Fruit fly (Drosophila melanogaster) whole organism, embryonic: ENCODE results near the gene tws.

Source experiments
- Bdp1 ChIP-seq: fragments of 200-800 bp; sonication (Bioruptor generic); optimal IDR thresholded peaks from 3 replicates; lab custom pipeline; 2016; ENCODE audit warnings: missing biosample characterization, missing genetic modification characterization
- Bgb ChIP-seq: fragments of 200-800 bp; sonication (Bioruptor generic); IDR thresholded peaks from 2 replicates; pipeline ENCODE4 v1.3.6; 2022; ENCODE audit warnings: missing biosample characterization, missing genetic modification characterization; ENCODE audit not compliant: partially characterized antibody
- CG13775 ChIP-seq: fragments of 200-800 bp; sonication (Bioruptor generic); optimal IDR thresholded peaks from 3 replicates; lab custom pipeline; 2017; ENCODE audit warnings: missing biosample characterization, mild to moderate bottlenecking, missing genetic modification characterization
- CG16813 ChIP-seq: fragments of 200-800 bp; sonication (Bioruptor generic); IDR thresholded peaks from 3 replicates; pipeline ENCODE4 v1.3.6; 2022; ENCODE audit warnings: missing biosample characterization, missing genetic modification characterization; ENCODE audit not compliant: partially characterized antibody
- CG17359 ChIP-seq: fragments of 200-800 bp; sonication (Bioruptor generic); optimal IDR thresholded peaks from 3 replicates; lab custom pipeline; 2018; ENCODE audit warnings: missing biosample characterization, mild to moderate bottlenecking, missing genetic modification characterization, moderate library complexity
- CG18619 ChIP-seq: fragments of 200-800 bp; sonication (Bioruptor generic); optimal IDR thresholded peaks from 3 replicates; lab custom pipeline; 2017; ENCODE audit warnings: missing biosample characterization, mild to moderate bottlenecking, missing genetic modification characterization
- CG2199 ChIP-seq: fragments of 200-800 bp; sonication (Bioruptor generic); IDR thresholded peaks from 3 replicates; pipeline ENCODE4 v1.3.6; 2022; ENCODE audit warnings: missing biosample characterization, missing genetic modification characterization
- CG32767 ChIP-seq: fragments of 200-800 bp; sonication (Bioruptor generic); IDR thresholded peaks from 2 replicates; pipeline ENCODE4 v1.3.6; 2022; ENCODE audit warnings: missing biosample characterization, missing genetic modification characterization
- CG4360 ChIP-seq: fragments of 200-800 bp; sonication (Bioruptor generic); IDR thresholded peaks from 2 replicates; pipeline ENCODE4 v1.3.6; 2022; ENCODE audit warnings: missing biosample characterization, missing genetic modification characterization
- CG4730 ChIP-seq: fragments of 200-800 bp; sonication (Bioruptor generic); IDR thresholded peaks from 2 replicates; pipeline ENCODE4 v1.3.6; 2022; ENCODE audit warnings: missing biosample characterization, missing genetic modification characterization
- CG7556 ChIP-seq: fragments of 200-800 bp; sonication (Bioruptor generic); optimal IDR thresholded peaks from 2 replicates; lab custom pipeline; 2017; ENCODE audit warnings: missing biosample characterization, mild to moderate bottlenecking, missing genetic modification characterization
- CG8388 ChIP-seq: fragments of 200-800 bp; sonication (Bioruptor generic); optimal IDR thresholded peaks from 2 replicates; lab custom pipeline; 2019; ENCODE audit warnings: missing biosample characterization, mild to moderate bottlenecking, missing genetic modification characterization, moderate library complexity
- CG8924 ChIP-seq: fragments of 200-800 bp; optimal IDR thresholded peaks from 3 replicates; lab custom pipeline; 2019; ENCODE audit warnings: missing biosample characterization, mild to moderate bottlenecking, missing genetic modification characterization, moderate library complexity
- CG9932 ChIP-seq: fragments of 200-800 bp; sonication (Bioruptor generic); IDR thresholded peaks from 2 replicates; pipeline ENCODE4 v1.3.6; 2022; ENCODE audit warnings: missing biosample characterization, missing genetic modification characterization
- Dad ChIP-seq: fragments of 200-800 bp; sonication (Bioruptor generic); optimal IDR thresholded peaks from 3 replicates; lab custom pipeline; 2016; ENCODE audit warnings: missing biosample characterization, missing genetic modification characterization
- Dip2 ChIP-seq: fragments of 200-800 bp; sonication (Bioruptor generic); IDR thresholded peaks from 2 replicates; pipeline ENCODE4 v1.3.6; 2022; ENCODE audit warnings: missing biosample characterization, missing genetic modification characterization
- H2.0 ChIP-seq: fragments of 200-800 bp; sonication (Bioruptor generic); IDR thresholded peaks from 2 replicates; pipeline ENCODE4 v1.3.6; 2022; ENCODE audit warnings: missing biosample characterization, missing genetic modification characterization
- HLH54F ChIP-seq: fragments of 200-800 bp; sonication (Bioruptor generic); optimal IDR thresholded peaks from 3 replicates; lab custom pipeline; 2016; ENCODE audit warnings: missing biosample characterization, missing genetic modification characterization
- Jarid2 ChIP-seq: fragments of 200-800 bp; sonication (Bioruptor generic); optimal IDR thresholded peaks from 3 replicates; lab custom pipeline; 2017; ENCODE audit warnings: mild to moderate bottlenecking, missing biosample characterization, missing genetic modification reagents, missing genetic modification characterization
- Neu2 ChIP-seq: fragments of 200-800 bp; sonication (Bioruptor generic); optimal IDR thresholded peaks from 3 replicates; lab custom pipeline; 2016; ENCODE audit warnings: missing biosample characterization, missing genetic modification characterization, borderline replicate concordance
- NfI ChIP-seq: fragments of 200-800 bp; sonication (Bioruptor generic); optimal IDR thresholded peaks from 3 replicates; lab custom pipeline; 2018; ENCODE audit warnings: missing biosample characterization, mild to moderate bottlenecking, missing genetic modification characterization, moderate library complexity
- Oli ChIP-seq: fragments of 200-800 bp; sonication (Bioruptor generic); optimal IDR thresholded peaks from 2 replicates; lab custom pipeline; 2018; ENCODE audit warnings: missing biosample characterization, mild to moderate bottlenecking, missing genetic modification characterization, moderate library complexity
- Scr ChIP-seq: fragments of 200-800 bp; sonication (Bioruptor generic); IDR thresholded peaks from 2 replicates; pipeline ENCODE4 v1.3.6; 2022; ENCODE audit warnings: missing biosample characterization, missing genetic modification characterization; ENCODE audit not compliant: partially characterized antibody
- Sox100B ChIP-seq: fragments of 200-800 bp; sonication (Bioruptor generic); optimal IDR thresholded peaks from 3 replicates; lab custom pipeline; 2018; ENCODE audit warnings: missing biosample characterization, mild to moderate bottlenecking, missing genetic modification characterization
- ab ChIP-seq: fragments of 200-800 bp; sonication (Bioruptor generic); optimal IDR thresholded peaks from 2 replicates; lab custom pipeline; 2016; ENCODE audit warnings: missing biosample characterization, missing genetic modification characterization
- abd-A ChIP-seq: fragments of 200-800 bp; sonication (Bioruptor generic); optimal IDR thresholded peaks from 3 replicates; lab custom pipeline; 2019; ENCODE audit warnings: missing biosample characterization, mild to moderate bottlenecking, missing genetic modification characterization, moderate library complexity
- ato ChIP-seq: fragments of 200-800 bp; sonication (Bioruptor generic); IDR thresholded peaks from 2 replicates; pipeline ENCODE4 v1.3.6; 2022; ENCODE audit warnings: missing biosample characterization, missing genetic modification characterization; ENCODE audit not compliant: partially characterized antibody
- cad ChIP-seq: fragments of >200 bp; optimal IDR thresholded peaks from 2 replicates; lab custom pipeline; 2017; ENCODE audit warnings: missing biosample characterization, missing genetic modification characterization
- cg ChIP-seq: fragments of 200-800 bp; sonication (Bioruptor generic); optimal IDR thresholded peaks from 3 replicates; lab custom pipeline; 2019; ENCODE audit warnings: missing biosample characterization, mild to moderate bottlenecking, missing genetic modification characterization, moderate library complexity
- dimm ChIP-seq: fragments of 200-800 bp; sonication (Bioruptor generic); IDR thresholded peaks from 2 replicates; pipeline ENCODE4 v1.3.6; 2022; ENCODE audit warnings: missing biosample characterization, missing genetic modification characterization
- dmrt99B ChIP-seq: fragments of 200-800 bp; sonication (Bioruptor generic); optimal IDR thresholded peaks from 2 replicates; lab custom pipeline; 2018; ENCODE audit warnings: missing biosample characterization, mild to moderate bottlenecking, missing genetic modification characterization, moderate library complexity
- fd102C ChIP-seq: fragments of 200-800 bp; sonication (Bioruptor generic); optimal IDR thresholded peaks from 2 replicates; lab custom pipeline; 2018; ENCODE audit warnings: missing biosample characterization, mild to moderate bottlenecking, missing genetic modification characterization, moderate library complexity
- fd64A ChIP-seq: fragments of 200-800 bp; sonication (Bioruptor generic); optimal IDR thresholded peaks from 3 replicates; lab custom pipeline; 2018; ENCODE audit warnings: missing biosample characterization, mild to moderate bottlenecking, missing genetic modification characterization
- ftz-f1 ChIP-seq: fragments of 200-800 bp; sonication (Bioruptor generic); optimal IDR thresholded peaks from 2 replicates; lab custom pipeline; 2016; ENCODE audit warnings: missing biosample characterization, missing genetic modification characterization
- gcm ChIP-seq: fragments of 200-800 bp; sonication (Bioruptor generic); optimal IDR thresholded peaks from 2 replicates; lab custom pipeline; 2019; ENCODE audit warnings: missing biosample characterization, mild to moderate bottlenecking, missing genetic modification characterization, moderate library complexity
- ham ChIP-seq: fragments of 200-800 bp; sonication (Bioruptor generic); IDR thresholded peaks from 2 replicates; pipeline ENCODE4 v1.3.6; 2022; ENCODE audit warnings: missing biosample characterization, missing genetic modification characterization
- insv ChIP-seq, 2 experiments: fragments of 200-800 bp; sonication (Bioruptor generic); optimal IDR thresholded peaks; 3 replicates each; lab custom pipeline; 2016 to 2018; ENCODE audit warnings: missing biosample characterization in 2 of 2, missing genetic modification characterization in 2 of 2
- maf-S ChIP-seq: fragments of 200-800 bp; sonication (Bioruptor generic); optimal IDR thresholded peaks from 2 replicates; lab custom pipeline; 2016; ENCODE audit warnings: missing biosample characterization, missing genetic modification characterization
- mld ChIP-seq: fragments of 200-800 bp; sonication (Bioruptor generic); IDR thresholded peaks from 3 replicates; pipeline ENCODE4 v1.3.6; 2022; ENCODE audit warnings: missing biosample characterization, missing genetic modification characterization; ENCODE audit not compliant: partially characterized antibody
- nmo ChIP-seq: fragments of 200-800 bp; sonication (Bioruptor generic); optimal IDR thresholded peaks from 2 replicates; lab custom pipeline; 2018; ENCODE audit warnings: missing biosample characterization, mild to moderate bottlenecking, missing genetic modification characterization, moderate library complexity
- odd ChIP-seq: fragments of 200-800 bp; sonication (Bioruptor generic); optimal IDR thresholded peaks from 2 replicates; lab custom pipeline; 2017; ENCODE audit warnings: missing biosample characterization, mild to moderate bottlenecking, missing genetic modification characterization
- p53 ChIP-seq: fragments of 200-800 bp; sonication (Bioruptor generic); optimal IDR thresholded peaks from 2 replicates; lab custom pipeline; 2016; ENCODE audit warnings: missing biosample characterization, missing genetic modification characterization
- sc ChIP-seq, 3 experiments: fragments of >200 bp in 2 of 3; fragments of 200-800 bp in 1 of 3; sonication (Bioruptor generic) in 1 of 3; optimal IDR thresholded peaks; 2 replicates in 2 of 3; 3 replicates in 1 of 3; lab custom pipeline; 2017; ENCODE audit warnings: mild to moderate bottlenecking in 1 of 3, missing biosample characterization in 1 of 3, missing genetic modification characterization in 1 of 3, missing genetic modification reagents in 1 of 3
- slbo ChIP-seq: fragments of 200-800 bp; sonication (Bioruptor generic); IDR thresholded peaks from 2 replicates; pipeline ENCODE4 v1.3.6; 2022; ENCODE audit warnings: missing biosample characterization, missing genetic modification characterization
- sob ChIP-seq: fragments of 200-800 bp; sonication (Bioruptor generic); IDR thresholded peaks from 2 replicates; pipeline ENCODE4 v1.3.6; 2022; ENCODE audit warnings: missing biosample characterization, missing genetic modification characterization
- stc ChIP-seq: fragments of 200-800 bp; sonication (Bioruptor generic); IDR thresholded peaks from 2 replicates; pipeline ENCODE4 v1.3.6; 2022; ENCODE audit warnings: missing biosample characterization, missing genetic modification characterization
- tup ChIP-seq: fragments of 200-800 bp; sonication (Bioruptor generic); optimal IDR thresholded peaks from 2 replicates; lab custom pipeline; 2016; ENCODE audit warnings: missing biosample characterization, mild to moderate bottlenecking, missing genetic modification characterization, moderate library complexity
- tx ChIP-seq: fragments of 200-800 bp; sonication (Bioruptor generic); optimal IDR thresholded peaks from 2 replicates; lab custom pipeline; 2016; ENCODE audit warnings: missing biosample characterization, missing genetic modification characterization
- vfl ChIP-seq: fragments of 200-800 bp; sonication (Bioruptor generic); optimal IDR thresholded peaks from 2 replicates; lab custom pipeline; 2016; ENCODE audit warnings: missing biosample characterization, missing genetic modification characterization
- wor ChIP-seq: fragments of 200-800 bp; sonication (Bioruptor generic); IDR thresholded peaks from 2 replicates; pipeline ENCODE4 v1.3.6; 2022; ENCODE audit warnings: missing biosample characterization, missing genetic modification characterization
- z ChIP-seq: fragments of 200-800 bp; sonication (Bioruptor generic); IDR thresholded peaks from 3 replicates; pipeline ENCODE4 v1.3.6; 2022; ENCODE audit warnings: missing biosample characterization, missing genetic modification characterization

tws gene

dm6 chr3R:10084914-10085313 is 54.7 kb downstream of the tws start (continued):
- no peak for TF ChIP-seq CG8388 (GFP tag; lab: Kevin White, UChicago)
- TF ChIP-seq Dip2 (GFP tag; lab: Robert Waterston, UW): no peak
- TF ChIP-seq gcm (GFP tag; lab: Kevin White, UChicago): no peak
- TF ChIP-seq vfl (GFP tag; lab: Kevin White, UChicago): peak; percentile 26
- TF ChIP-seq Neu2 (GFP tag; lab: Kevin White, UChicago): no peak
- TF ChIP-seq sob (GFP tag; lab: Robert Waterston, UW): peak; percentile 53
- TF ChIP-seq CG9932 (GFP tag; lab: Robert Waterston, UW): peak; percentile 86
- TF ChIP-seq tup (GFP tag; lab: Kevin White, UChicago): no peak
- peak; percentile 17 for TF ChIP-seq NfI (GFP tag; lab: Kevin White, UChicago)
- no peak for TF ChIP-seq wor
- TF ChIP-seq cg: no peak
- peak; percentile 90 for TF ChIP-seq slbo (GFP tag; lab: Robert Waterston, UW)
- TF ChIP-seq z (GFP tag; lab: Robert Waterston, UW): no peak
- peak; percentile 49 for TF ChIP-seq CG13775 (GFP tag; lab: Kevin White, UChicago)
- no peak for TF ChIP-seq Bdp1 (GFP tag; lab: Kevin White, UChicago)
- no peak for TF ChIP-seq ftz-f1 (GFP tag; lab: Kevin White, UChicago)
- no peak for TF ChIP-seq ato (GFP tag; lab: Robert Waterston, UW)
- TF ChIP-seq CG7556 (GFP tag; lab: Kevin White, UChicago): peak; percentile 13
- TF ChIP-seq Jarid2: no peak
- no peak for TF ChIP-seq p53 (GFP tag; lab: Kevin White, UChicago)
- no peak for TF ChIP-seq fd64A
- TF ChIP-seq Dad (GFP tag; lab: Kevin White, UChicago): no peak
- TF ChIP-seq abd-A (tag; lab: Kevin White, UChicago): no peak
- no peak for TF ChIP-seq Sox100B
- TF ChIP-seq CG8924 (tag; lab: Kevin White, UChicago): no peak
- no peak for TF ChIP-seq cad
- no peak for TF ChIP-seq CG4730 (GFP tag; lab: Robert Waterston, UW)
- no peak for TF ChIP-seq CG16813
- TF ChIP-seq HLH54F (GFP tag; lab: Kevin White, UChicago): peak; percentile 74
- TF ChIP-seq ab (GFP tag; lab: Kevin White, UChicago): no peak
- TF ChIP-seq CG32767 (GFP tag; lab: Robert Waterston, UW): no peak
- peak; percentile 32 for TF ChIP-seq CG17359
- TF ChIP-seq ham (GFP tag; lab: Robert Waterston, UW): no peak
- TF ChIP-seq Oli (tag; lab: Kevin White, UChicago): no peak
- TF ChIP-seq Scr: no peak
- TF ChIP-seq fd102C (GFP tag; lab: Kevin White, UChicago): no peak
- no peak for TF ChIP-seq nmo (GFP tag; lab: Kevin White, UChicago)
- TF ChIP-seq dmrt99B (tag; lab: Kevin White, UChicago): peak; percentile 39
- no peak for TF ChIP-seq dimm
- TF ChIP-seq stc (GFP tag; lab: Robert Waterston, UW): no peak
- no peak for TF ChIP-seq mld (GFP tag; lab: Robert Waterston, UW)
- no peak for TF ChIP-seq CG2199 (GFP tag; lab: Robert Waterston, UW)
- peak; percentile 61; the same call in 1 of the 2 replicates for TF ChIP-seq H2.0
- TF ChIP-seq insv (GFP tag; optimal IDR thresholded peaks at IDR 0.05; lab: Kevin White, UChicago): no peak
- no peak for TF ChIP-seq sc (optimal IDR thresholded peaks at IDR 0.05; lab: Kevin White, UChicago)
- TF ChIP-seq sc (GFP tag; optimal IDR thresholded peaks at IDR 0.05; lab: Kevin White, UChicago): no peak
- TF ChIP-seq maf-S (GFP tag; lab: Kevin White, UChicago): no peak
- peak; percentile 2 for TF ChIP-seq tx (GFP tag; lab: Kevin White, UChicago)
- no peak for TF ChIP-seq Bgb (GFP tag; lab: Robert Waterston, UW)
- TF ChIP-seq CG18619 (GFP tag; lab: Kevin White, UChicago): peak; percentile 56
- no peak for TF ChIP-seq CG4360
- no peak for TF ChIP-seq odd (GFP tag; lab: Kevin White, UChicago)
